Worm (Caenorhabditis elegans): ENCODE measurements around the gene oig-3.

- TF ChIP-seq nhr-11 (tag; optimal IDR thresholded peaks at IDR 0.05) (no peak), skn-1 (tag; optimal IDR thresholded peaks at IDR 0.05) (no peak), egl-27 (tag; optimal IDR thresholded peaks at IDR 0.05) (no peak), nhr-23 (tag; optimal IDR thresholded peaks at IDR 0.05) (no peak), blmp-1 (tag; optimal IDR thresholded peaks at IDR 0.05; ENCODE audit: insufficient read depth) (no peak), fos-1 (tag; optimal IDR thresholded peaks at IDR 0.05) (no peak)
Measured at ce11 chrV:14707958-14708357, 21.5 kb upstream of the oig-3 start, which contains the start of gene R08A2.9.
